Fruit fly (Drosophila melanogaster) whole organism, embryonic: ENCODE measurements around the gene CG5196.

ENCODE experiments used
- Bgb ChIP-seq: fragments of 200-800 bp; sonication (Bioruptor generic); IDR thresholded peaks from 2 replicates; pipeline ENCODE4 v1.3.6; 2022; ENCODE audit warnings: missing biosample characterization, missing genetic modification characterization; ENCODE audit not compliant: partially characterized antibody
- BtbVII ChIP-seq: fragments of 200-800 bp; sonication (Bioruptor generic); optimal IDR thresholded peaks from 3 replicates; lab custom pipeline; 2017; ENCODE audit warnings: missing biosample characterization, mild to moderate bottlenecking, missing genetic modification characterization
- CG10959 ChIP-seq: fragments of 200-800 bp; sonication (Bioruptor generic); IDR thresholded peaks from 2 replicates; pipeline ENCODE4 v1.3.6; 2022; ENCODE audit warnings: missing biosample characterization, missing genetic modification characterization
- CG11696 ChIP-seq: fragments of 200-800 bp; sonication (Bioruptor generic); IDR thresholded peaks from 2 replicates; pipeline ENCODE4 v1.3.6; 2022; ENCODE audit warnings: missing biosample characterization, missing genetic modification characterization
- CG12219 ChIP-seq: fragments of 200-800 bp; sonication (Bioruptor generic); optimal IDR thresholded peaks from 3 replicates; lab custom pipeline; 2018; ENCODE audit warnings: missing biosample characterization, mild to moderate bottlenecking, missing genetic modification characterization
- CG1233 ChIP-seq: fragments of 200-800 bp; sonication (Bioruptor generic); optimal IDR thresholded peaks from 4 replicates; lab custom pipeline; 2018; ENCODE audit warnings: missing biosample characterization, mild to moderate bottlenecking, missing genetic modification characterization
- CG1529 ChIP-seq: fragments of 200-800 bp; sonication (Bioruptor generic); optimal IDR thresholded peaks from 3 replicates; lab custom pipeline; 2018; ENCODE audit warnings: missing biosample characterization, missing genetic modification characterization
- CG15601 ChIP-seq: fragments of 200-800 bp; sonication (Bioruptor generic); optimal IDR thresholded peaks from 3 replicates; lab custom pipeline; 2019; ENCODE audit warnings: missing biosample characterization, mild to moderate bottlenecking, missing genetic modification characterization, moderate library complexity
- CG17328 ChIP-seq: fragments of 200-800 bp; sonication (Bioruptor generic); IDR thresholded peaks from 2 replicates; pipeline ENCODE4 v1.3.6; 2022; ENCODE audit warnings: missing biosample characterization, missing genetic modification characterization
- CG2120 ChIP-seq: fragments of 200-800 bp; sonication (Bioruptor generic); optimal IDR thresholded peaks from 3 replicates; lab custom pipeline; 2016; ENCODE audit warnings: missing biosample characterization, missing genetic modification characterization
- CG2199 ChIP-seq: fragments of 200-800 bp; sonication (Bioruptor generic); IDR thresholded peaks from 3 replicates; pipeline ENCODE4 v1.3.6; 2022; ENCODE audit warnings: missing biosample characterization, missing genetic modification characterization
- CG2678 ChIP-seq: fragments of 200-800 bp; sonication (Bioruptor generic); optimal IDR thresholded peaks from 3 replicates; lab custom pipeline; 2019; ENCODE audit warnings: missing biosample characterization, mild to moderate bottlenecking, missing genetic modification characterization, moderate library complexity
- CG4730 ChIP-seq: fragments of 200-800 bp; sonication (Bioruptor generic); IDR thresholded peaks from 2 replicates; pipeline ENCODE4 v1.3.6; 2022; ENCODE audit warnings: missing biosample characterization, missing genetic modification characterization
- CG6689 ChIP-seq: fragments of 200-800 bp; sonication (Bioruptor generic); IDR thresholded peaks from 2 replicates; pipeline ENCODE4 v1.3.6; 2022; ENCODE audit warnings: missing biosample characterization, missing genetic modification characterization
- CG6765 ChIP-seq: fragments of 200-800 bp; sonication (Bioruptor generic); optimal IDR thresholded peaks from 3 replicates; lab custom pipeline; 2017; ENCODE audit warnings: missing biosample characterization, mild to moderate bottlenecking, missing genetic modification characterization
- CG8359 ChIP-seq: fragments of 200-800 bp; sonication (Bioruptor generic); optimal IDR thresholded peaks from 2 replicates; lab custom pipeline; 2017; ENCODE audit warnings: missing biosample characterization, mild to moderate bottlenecking, missing genetic modification characterization, borderline replicate concordance
- CrebB ChIP-seq: fragments of 200-800 bp; sonication (Bioruptor generic); optimal IDR thresholded peaks from 3 replicates; lab custom pipeline; 2018; ENCODE audit warnings: missing biosample characterization, mild to moderate bottlenecking, missing genetic modification characterization
- Dip3 ChIP-seq: fragments of 200-800 bp; sonication (Bioruptor generic); optimal IDR thresholded peaks from 3 replicates; lab custom pipeline; 2016; ENCODE audit warnings: missing biosample characterization, missing genetic modification characterization
- HLH4C ChIP-seq: fragments of 200-800 bp; sonication (Bioruptor generic); IDR thresholded peaks from 3 replicates; pipeline ENCODE4 v1.3.6; 2022; ENCODE audit warnings: missing biosample characterization, missing genetic modification characterization; ENCODE audit not compliant: partially characterized antibody
- HLHmδ ChIP-seq: fragments of 200-800 bp; sonication (Bioruptor generic); optimal IDR thresholded peaks from 2 replicates; lab custom pipeline; 2018; ENCODE audit warnings: missing biosample characterization, mild to moderate bottlenecking, missing genetic modification characterization, moderate library complexity
- MBD-R2 ChIP-seq: fragments of 200-800 bp; sonication (Bioruptor generic); IDR thresholded peaks from 2 replicates; pipeline ENCODE4 v1.3.6; 2022; ENCODE audit warnings: missing biosample characterization, missing genetic modification characterization
- NK7.1 ChIP-seq: fragments of 200-800 bp; sonication (Bioruptor generic); optimal IDR thresholded peaks from 3 replicates; lab custom pipeline; 2016; ENCODE audit warnings: missing biosample characterization, missing genetic modification characterization
- Neu2 ChIP-seq: fragments of 200-800 bp; sonication (Bioruptor generic); optimal IDR thresholded peaks from 3 replicates; lab custom pipeline; 2016; ENCODE audit warnings: missing biosample characterization, missing genetic modification characterization, borderline replicate concordance
- Nf-YC ChIP-seq: fragments of 200-800 bp; optimal IDR thresholded peaks from 3 replicates; lab custom pipeline; 2019; ENCODE audit warnings: missing biosample characterization, mild to moderate bottlenecking, missing genetic modification characterization, moderate library complexity
- Side ChIP-seq: fragments of 200-800 bp; sonication (Bioruptor generic); optimal IDR thresholded peaks from 2 replicates; lab custom pipeline; 2016; ENCODE audit warnings: missing biosample characterization, missing genetic modification characterization
- Sry-β ChIP-seq: fragments of 200-800 bp; sonication (Bioruptor generic); optimal IDR thresholded peaks from 2 replicates; lab custom pipeline; 2018; ENCODE audit warnings: missing biosample characterization, mild to moderate bottlenecking, missing genetic modification characterization, moderate library complexity
- Stat92E ChIP-seq, 3 experiments: fragments of >200 bp in 2 of 3; fragments of 200-800 bp in 1 of 3; sonication (Bioruptor generic) in 1 of 3; optimal IDR thresholded peaks; 2 replicates each; lab custom pipeline; 2017 to 2019; ENCODE audit warnings: missing biosample characterization in 3 of 3, missing genetic modification characterization in 3 of 3, mild to moderate bottlenecking in 1 of 3, moderate library complexity in 1 of 3
- bab2 ChIP-seq: fragments of 200-800 bp; sonication (Bioruptor generic); optimal IDR thresholded peaks from 2 replicates; lab custom pipeline; 2016; ENCODE audit warnings: missing biosample characterization, missing genetic modification characterization
- bcd ChIP-seq: fragments of 200-800 bp; sonication (Bioruptor generic); optimal IDR thresholded peaks from 2 replicates; lab custom pipeline; 2017; ENCODE audit warnings: missing biosample characterization, mild to moderate bottlenecking, missing genetic modification characterization
- cad ChIP-seq: fragments of >200 bp; optimal IDR thresholded peaks from 2 replicates; lab custom pipeline; 2017; ENCODE audit warnings: missing biosample characterization, missing genetic modification characterization
- chif ChIP-seq, 2 experiments: fragments of 200-800 bp; sonication (Bioruptor generic); optimal IDR thresholded peaks; 3 replicates each; lab custom pipeline; 2016; ENCODE audit warnings: missing biosample characterization in 2 of 2, missing genetic modification characterization in 2 of 2
- chinmo ChIP-seq: fragments of 200-800 bp; sonication (Bioruptor generic); IDR thresholded peaks from 4 replicates; pipeline ENCODE4 v1.3.6; 2022; ENCODE audit warnings: missing biosample characterization, missing genetic modification characterization; ENCODE audit not compliant: partially characterized antibody
- crol ChIP-seq: fragments of 200-800 bp; sonication (Bioruptor generic); IDR thresholded peaks from 2 replicates; pipeline ENCODE4 v1.3.6; 2022; ENCODE audit warnings: missing biosample characterization, missing genetic modification characterization
- dati ChIP-seq: fragments of 200-800 bp; sonication (Bioruptor generic); IDR thresholded peaks from 2 replicates; pipeline ENCODE4 v1.3.6; 2022; ENCODE audit warnings: missing biosample characterization, missing genetic modification characterization
- emc ChIP-seq: fragments of 200-800 bp; sonication (Bioruptor generic); optimal IDR thresholded peaks from 2 replicates; lab custom pipeline; 2016; ENCODE audit warnings: missing biosample characterization, missing genetic modification characterization
- gsb ChIP-seq: fragments of 200-800 bp; sonication (Bioruptor generic); IDR thresholded peaks from 2 replicates; pipeline ENCODE4 v1.3.6; 2022; ENCODE audit warnings: missing biosample characterization, missing genetic modification characterization
- gsb-n ChIP-seq: fragments of 200-800 bp; sonication (Bioruptor generic); optimal IDR thresholded peaks from 3 replicates; lab custom pipeline; 2018; ENCODE audit warnings: missing biosample characterization, mild to moderate bottlenecking, missing genetic modification characterization
- ken ChIP-seq: fragments of 200-800 bp; sonication (Bioruptor generic); IDR thresholded peaks from 3 replicates; pipeline ENCODE4 v1.3.6; 2022; ENCODE audit warnings: missing biosample characterization, missing genetic modification characterization
- kni ChIP-seq: fragments of 200-800 bp; sonication (Bioruptor generic); optimal IDR thresholded peaks from 3 replicates; lab custom pipeline; 2017; ENCODE audit warnings: mild to moderate bottlenecking, missing biosample characterization, missing genetic modification reagents, missing genetic modification characterization
- pzg ChIP-seq: fragments of 200-800 bp; sonication (Bioruptor generic); optimal IDR thresholded peaks from 3 replicates; lab custom pipeline; 2018; ENCODE audit warnings: missing biosample characterization, mild to moderate bottlenecking, missing genetic modification characterization, moderate library complexity
- ranshi ChIP-seq: fragments of 200-800 bp; sonication (Bioruptor generic); IDR thresholded peaks from 2 replicates; pipeline ENCODE4 v1.3.6; 2022; ENCODE audit warnings: missing biosample characterization, missing genetic modification characterization
- sima ChIP-seq: fragments of 200-800 bp; sonication (Bioruptor generic); optimal IDR thresholded peaks from 2 replicates; lab custom pipeline; 2016; ENCODE audit warnings: missing biosample characterization, missing genetic modification characterization
- usp ChIP-seq: fragments of >200 bp; optimal IDR thresholded peaks from 2 replicates; lab custom pipeline; 2017; ENCODE audit warnings: missing biosample characterization, missing genetic modification characterization
- vvl ChIP-seq: fragments of 200-800 bp; sonication (Bioruptor generic); IDR thresholded peaks from 2 replicates; pipeline ENCODE4 v1.3.6; 2022; ENCODE audit warnings: missing biosample characterization, missing genetic modification characterization
- wek ChIP-seq: fragments of 200-800 bp; sonication (Bioruptor generic); optimal IDR thresholded peaks from 3 replicates; lab custom pipeline; 2018; ENCODE audit warnings: missing biosample characterization, mild to moderate bottlenecking, missing genetic modification characterization, moderate library complexity

The CG5196 gene

dm6 chr3R:12454492-12454891 is 46.4 kb downstream of the CG5196 start:
- TF ChIP-seq pzg (GFP tag; lab: Kevin White, UChicago) (no peak), CG1233 (GFP tag; lab: Kevin White, UChicago) (no peak), CG10959 (no peak), usp (GFP tag; lab: Kevin White, UChicago) (no peak), BtbVII (GFP tag; lab: Kevin White, UChicago) (no peak), CG15601 (tag; lab: Kevin White, UChicago) (no peak), Bgb (GFP tag; lab: Robert Waterston, UW) (no peak), ranshi (GFP tag; lab: Robert Waterston, UW) (no peak), CG2199 (GFP tag; lab: Robert Waterston, UW) (0 out of 3 replicates have a peak, but pooled peaks have one; percentile 16), MBD-R2 (no peak), CG2120 (GFP tag; lab: Kevin White, UChicago) (no peak), chinmo (GFP tag; lab: Robert Waterston, UW) (0 out of 4 replicates have a peak, but pooled peaks have one; percentile 65), NK7.1 (no peak), ken (GFP tag; lab: Robert Waterston, UW) (no peak), chif (GFP tag; optimal IDR thresholded peaks at IDR 0.05; lab: Kevin White, UChicago) (no peak), emc (GFP tag; lab: Kevin White, UChicago) (no peak), dati (no peak), Side (no peak), bcd (GFP tag; lab: Kevin White, UChicago) (no peak), Nf-YC (tag; lab: Kevin White, UChicago) (peak; percentile 7), CG12219 (GFP tag; lab: Kevin White, UChicago) (no peak), CG11696 (no peak), Sry-β (no peak), CG8359 (no peak), CG6765 (GFP tag; lab: Kevin White, UChicago) (no peak), HLHmδ (no peak), Dip3 (GFP tag; lab: Kevin White, UChicago) (no peak), vvl (GFP tag; lab: Robert Waterston, UW) (0 out of 2 replicates have a peak, but pooled peaks have one; percentile 19), CG17328 (no peak), CG6689 (no peak), CG2678 (tag; lab: Kevin White, UChicago) (no peak), HLH4C (GFP tag; lab: Robert Waterston, UW) (no peak), Neu2 (GFP tag; lab: Kevin White, UChicago) (no peak), sima (no peak), kni (GFP tag; lab: Kevin White, UChicago) (peak; percentile 90), CrebB (tag; lab: Kevin White, UChicago) (no peak), Stat92E (GFP tag; optimal IDR thresholded peaks at IDR 0.05; lab: Kevin White, UChicago) (peak in 1 of 3 experiments; percentile 33), crol (GFP tag; lab: Robert Waterston, UW) (no peak), gsb-n (tag; lab: Kevin White, UChicago) (no peak), CG1529 (no peak), cad (GFP tag; lab: Kevin White, UChicago) (no peak), wek (no peak), gsb (GFP tag; lab: Robert Waterston, UW) (no peak), CG4730 (no peak), bab2 (no peak)
